Worm (Caenorhabditis elegans): ENCODE data around the gene byn-1.

- TF ChIP-seq dpl-1 (GFP tag; optimal IDR thresholded peaks at IDR 0.05) (no peak), nhr-11 (tag; optimal IDR thresholded peaks at IDR 0.05) (no peak), lin-39 (tag; optimal IDR thresholded peaks at IDR 0.05) (peak; percentile 26), nhr-237 (tag; optimal IDR thresholded peaks at IDR 0.05) (no peak), Y116A8C.19 (tag; optimal IDR thresholded peaks at IDR 0.05; ENCODE audit: borderline replicate concordance) (no peak)
These were observed 31.2 kb upstream of the byn-1 start for ce11 chrIII:6900609-6901008.

Measured in whole organism, L1 larva.